Worm (Caenorhabditis elegans) whole organism, dauer: ENCODE data around the gene gtf-2H1.

Experiments used
- unc-62 ChIP-seq: sonication (generic microtip); optimal IDR thresholded peaks from 2 replicates; lab custom pipeline; 2017; ENCODE audit warnings: missing biosample characterization, missing genetic modification reagents, missing genetic modification characterization

Gene gtf-2H1

DNA sequence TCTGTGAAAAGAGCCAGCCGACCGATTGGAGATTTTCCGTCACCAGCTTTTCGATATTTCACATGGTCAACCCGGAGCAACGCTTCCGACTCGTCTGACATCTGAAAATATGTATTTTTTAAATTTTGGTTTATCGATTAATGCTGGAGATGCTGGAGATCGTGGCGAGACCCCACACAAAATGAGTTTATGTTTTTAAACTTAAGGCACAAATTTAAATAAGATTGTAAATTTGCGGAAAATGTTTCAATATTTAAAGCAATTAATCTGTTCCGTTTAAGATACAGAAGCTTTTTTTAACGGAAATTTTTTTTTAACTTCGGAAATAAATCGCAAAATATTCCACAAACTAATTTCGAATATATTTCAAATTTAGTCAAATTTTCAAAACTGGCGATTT is at the start of gene gtf-2H1:
Gene gtf-2H1, minus strand, starts transcription at position 101 of the 400 bp plus-strand sequence.
- no peak for TF ChIP-seq unc-62 (GFP tag; lab: Kevin White, UChicago)

DNA sequence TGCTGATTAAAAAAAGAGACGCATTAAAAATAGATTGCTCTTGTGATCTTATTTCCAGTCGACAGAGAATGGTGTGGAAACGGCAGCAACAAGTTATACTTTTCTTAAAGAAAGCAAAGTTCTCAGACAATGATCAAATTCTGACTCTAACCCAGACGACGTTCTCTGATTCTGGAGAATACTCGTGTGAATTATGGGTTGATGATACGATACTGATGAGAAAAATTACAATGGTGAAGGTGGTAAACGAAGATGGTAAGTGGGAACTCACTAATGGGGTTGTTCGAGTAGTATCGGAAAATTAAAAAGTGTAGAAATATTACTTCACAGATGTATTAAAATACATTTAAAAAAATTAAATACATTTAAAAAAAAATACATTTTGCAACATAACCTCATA is 46.7 kb upstream of the gtf-2H1 start:
- no peak for TF ChIP-seq unc-62 (GFP tag; lab: Kevin White, UChicago)

ce11 chrIV:275146-275545 is 43.6 kb upstream of the gtf-2H1 start:
- TF ChIP-seq unc-62 (GFP tag; lab: Kevin White, UChicago), result no peak

DNA sequence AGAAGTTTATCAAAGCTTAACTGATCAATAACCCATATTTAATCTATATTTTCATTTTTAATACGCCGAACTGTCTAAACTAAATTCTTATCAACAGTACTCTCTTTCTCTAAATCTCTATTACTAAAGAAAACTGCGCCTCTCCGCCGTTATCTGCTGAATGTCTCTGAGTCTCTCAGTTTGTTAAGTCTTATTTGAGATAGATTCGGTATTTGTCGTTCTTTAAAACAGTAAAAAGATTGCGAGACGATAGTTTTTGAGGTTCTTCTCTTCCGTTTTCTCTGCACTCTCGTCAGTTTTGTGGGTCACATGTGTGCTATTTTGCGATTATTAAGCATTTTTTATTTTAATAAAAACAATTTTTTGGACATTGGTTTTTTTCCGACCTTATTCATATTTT is 42.6 kb upstream of the gtf-2H1 start, which contains the start of gene sma-10:
Gene sma-10, plus strand, starts transcription at position 236 of the 400 bp plus-strand sequence.
- no peak for TF ChIP-seq unc-62 (GFP tag; lab: Kevin White, UChicago)

ce11 chrIV:273299-273698 is 41.7 kb upstream of the gtf-2H1 start, which contains the start of gene srh-282:
Gene srh-282, minus strand, starts transcription at chrIV:273399.
- no peak for TF ChIP-seq unc-62 (GFP tag; lab: Kevin White, UChicago)

DNA sequence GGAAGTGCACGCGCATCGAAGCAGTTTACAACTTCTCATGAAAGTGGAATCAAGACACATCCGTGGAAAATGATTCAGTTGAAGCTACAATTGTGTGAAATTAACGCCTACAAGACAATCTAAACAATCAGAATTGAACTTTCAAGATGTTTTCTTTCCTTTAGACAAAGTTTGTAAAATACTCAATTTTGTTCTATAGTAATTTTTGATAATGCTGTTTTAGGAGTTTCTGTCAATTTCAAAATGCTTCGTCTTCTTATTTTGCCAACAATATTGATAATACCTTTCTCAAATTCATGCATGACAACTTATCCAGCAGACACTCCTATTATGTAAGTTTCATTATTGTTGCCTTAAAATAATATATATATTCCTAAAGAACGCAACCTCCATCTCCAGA is 37.5 kb upstream of the gtf-2H1 start, which contains the start of gene T21D12.11:
Gene T21D12.11, plus strand, starts transcription at position 301 of the 400 bp plus-strand sequence.
- TF ChIP-seq unc-62 (GFP tag; lab: Kevin White, UChicago), result no peak

ce11 chrIV:266148-266547 is 34.6 kb upstream of the gtf-2H1 start, which contains the start of gene T21D12.12:
Gene T21D12.12, plus strand, starts transcription at chrIV:266448.
- TF ChIP-seq unc-62 (GFP tag; lab: Kevin White, UChicago), result no peak

ce11 chrIV:264182-264709 is 32.7 kb upstream of the gtf-2H1 start, which contains the start of gene pat-6:
Gene pat-6, minus strand, starts transcription at chrIV:264232.
- TF ChIP-seq unc-62 (GFP tag; lab: Kevin White, UChicago), result no peak

ce11 chrIV:262460-262859 is 30.9 kb upstream of the gtf-2H1 start:
- TF ChIP-seq unc-62 (GFP tag; lab: Kevin White, UChicago), result no peak

DNA sequence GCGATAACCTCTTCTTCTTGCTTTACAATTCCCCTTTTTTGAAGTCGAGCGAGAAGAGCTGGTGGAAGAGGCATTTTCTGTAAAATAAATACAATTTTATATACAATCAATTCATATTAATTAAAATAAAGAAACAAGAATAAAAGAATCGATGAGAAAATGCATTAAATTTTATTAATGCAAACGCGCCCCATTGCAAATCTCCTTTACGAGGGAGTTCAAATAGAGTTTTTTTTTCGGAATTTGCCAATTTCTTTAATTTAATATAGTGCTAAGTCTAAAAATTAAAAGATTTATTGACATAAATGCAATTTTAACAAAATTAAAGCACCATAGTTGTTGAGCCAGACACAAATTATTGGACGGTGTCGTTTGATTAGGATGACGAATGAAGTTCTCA is 30.0 kb upstream of the gtf-2H1 start, which contains the start of gene pqbp-1.1:
Gene pqbp-1.1, minus strand, starts transcription at position 77 of the 400 bp plus-strand sequence.
- no peak for TF ChIP-seq unc-62 (GFP tag; lab: Kevin White, UChicago)

- no peak for TF ChIP-seq unc-62 (GFP tag; lab: Kevin White, UChicago)
Observed at ce11 chrIV:259142-259541, 27.6 kb upstream of the gtf-2H1 start, which contains the start of gene dpy-9. Gene dpy-9, minus strand, starts transcription at chrIV:259204.

- TF ChIP-seq unc-62 (GFP tag; lab: Kevin White, UChicago), result no peak
Observed at ce11 chrIV:258362-258761, 26.8 kb upstream of the gtf-2H1 start.

DNA sequence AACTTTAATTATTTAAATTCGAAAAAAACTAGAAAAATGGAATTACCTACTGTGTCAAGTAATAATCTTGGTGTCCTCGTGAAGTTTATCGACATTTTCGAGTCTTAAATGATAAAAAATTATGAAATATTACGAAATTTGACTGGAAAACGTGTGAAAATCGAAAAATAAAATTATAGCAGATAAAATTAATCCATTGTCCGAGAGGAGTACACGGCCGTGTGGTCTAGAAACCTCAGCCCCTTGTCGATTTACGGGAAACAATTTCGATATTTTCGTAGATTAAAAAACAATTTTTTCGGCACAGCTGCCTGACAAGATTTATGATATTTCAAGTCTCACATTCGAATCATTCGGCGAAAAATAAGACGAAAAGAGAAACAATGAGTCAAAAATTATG is 25.5 kb upstream of the gtf-2H1 start, which contains the start of gene R02D3.8:
Gene R02D3.8, minus strand, starts transcription at position 109 of the 400 bp plus-strand sequence.
- no peak for TF ChIP-seq unc-62 (GFP tag; lab: Kevin White, UChicago)

DNA sequence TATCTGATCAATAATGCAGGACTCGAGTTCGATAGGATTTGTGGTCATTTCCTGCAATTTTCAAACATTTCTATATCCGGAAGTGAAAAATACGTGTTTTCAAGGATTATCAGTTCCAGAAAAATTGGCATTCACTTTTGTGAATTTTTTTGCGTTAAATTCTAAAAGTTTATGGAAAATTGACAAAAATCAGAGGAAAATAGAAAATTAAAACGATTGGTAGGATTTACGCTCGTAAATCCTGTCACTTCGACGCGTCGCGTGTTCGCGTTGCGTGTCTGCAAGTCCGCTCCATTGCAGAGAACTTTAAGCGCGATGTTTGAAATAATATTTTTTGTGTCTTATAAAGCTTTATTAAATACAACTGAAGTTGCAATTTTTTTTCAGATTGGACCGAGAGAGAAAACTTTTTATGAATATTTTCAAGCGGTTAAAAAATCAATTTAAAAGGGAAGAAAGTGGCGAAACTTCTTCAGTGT is 23.8 kb upstream of the gtf-2H1 start, which contains the start of gene rcat-1:
Gene rcat-1, minus strand, starts transcription at position 51 of the 479 bp plus-strand sequence.
- no peak for TF ChIP-seq unc-62 (GFP tag; lab: Kevin White, UChicago)

- TF ChIP-seq unc-62 (GFP tag; lab: Kevin White, UChicago), result no peak
Observed at ce11 chrIV:252454-252853, 20.9 kb upstream of the gtf-2H1 start, which contains the start of gene grl-19. Gene grl-19, minus strand, starts transcription at chrIV:252554.

DNA sequence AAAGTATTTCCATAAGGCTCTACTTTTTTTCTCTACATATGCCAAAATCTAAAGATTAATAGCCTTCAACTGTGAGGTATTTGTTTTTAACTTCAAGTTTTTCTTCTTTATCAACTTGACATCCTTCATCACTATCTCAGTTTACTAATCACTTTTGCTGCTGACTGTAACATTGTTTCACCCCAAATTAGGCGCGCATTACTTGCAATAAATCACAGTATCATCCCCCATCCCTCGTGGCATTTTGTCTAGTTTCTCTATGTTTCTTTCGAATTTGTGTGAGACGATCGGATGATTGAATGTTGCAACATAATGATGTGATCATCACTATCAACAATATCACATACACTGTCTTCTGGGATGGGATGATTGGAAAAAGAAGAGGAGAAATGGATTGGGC is 15.9 kb upstream of the gtf-2H1 start:
- no peak for TF ChIP-seq unc-62 (GFP tag; lab: Kevin White, UChicago)

- no peak for TF ChIP-seq unc-62 (GFP tag; lab: Kevin White, UChicago)
Observed at ce11 chrIV:244843-245242, 13.3 kb upstream of the gtf-2H1 start, which contains the start of gene aass-1. Gene aass-1, plus strand, starts transcription at chrIV:245143.
